Worm (Caenorhabditis elegans): Measurements from ENCODE around the gene F21A3.2.

Gene F21A3.2

ce11 chrV:15533864-15534263 lies at the start of gene F21A3.2:
Gene F21A3.2 (minus strand): TSS chrV:15533964.
- no peak for TF ChIP-seq ztf-11 (tag; optimal IDR thresholded peaks at IDR 0.05)
- no peak for TF ChIP-seq unc-62 (GFP tag; optimal IDR thresholded peaks at IDR 0.05)
- no peak for TF ChIP-seq snpc-4 (tag; optimal IDR thresholded peaks at IDR 0.05)
- TF ChIP-seq drap-1 (GFP tag; optimal IDR thresholded peaks at IDR 0.05): no peak
- no peak for TF ChIP-seq nhr-28 (tag; optimal IDR thresholded peaks at IDR 0.05)
- TF ChIP-seq ceh-43 (GFP tag; optimal IDR thresholded peaks at IDR 0.05): no peak
- TF ChIP-seq M03D4.4 (tag; optimal IDR thresholded peaks at IDR 0.05): no peak
- no peak for TF ChIP-seq elt-1 (tag; optimal IDR thresholded peaks at IDR 0.05; ENCODE audit: borderline replicate concordance, insufficient read depth)
- TF ChIP-seq bed-3 (GFP tag; optimal IDR thresholded peaks at IDR 0.05): no peak
- no peak for TF ChIP-seq mls-2 (tag; optimal IDR thresholded peaks at IDR 0.05)
- no peak for TF ChIP-seq nhr-237 (tag; optimal IDR thresholded peaks at IDR 0.05)
- TF ChIP-seq cnd-1 (tag; optimal IDR thresholded peaks at IDR 0.05): no peak
- no peak for TF ChIP-seq ceh-83 (GFP tag; optimal IDR thresholded peaks at IDR 0.05)
- TF ChIP-seq mep-1 (tag; optimal IDR thresholded peaks at IDR 0.05): no peak
- no peak for TF ChIP-seq nhr-2 (tag; optimal IDR thresholded peaks at IDR 0.05)
- TF ChIP-seq blmp-1 (tag; optimal IDR thresholded peaks at IDR 0.05): no peak
- no peak for TF ChIP-seq unc-120 (tag; optimal IDR thresholded peaks at IDR 0.05; ENCODE audit: poor library complexity, severe bottlenecking)
- TF ChIP-seq lin-13 (tag; optimal IDR thresholded peaks at IDR 0.05): no peak
- TF ChIP-seq lin-32 (GFP tag; optimal IDR thresholded peaks at IDR 0.05): no peak
- TF ChIP-seq ham-2 (GFP tag; optimal IDR thresholded peaks at IDR 0.05): no peak

- no peak for TF ChIP-seq elt-3 (tag; optimal IDR thresholded peaks at IDR 0.05)
- TF ChIP-seq hlh-1 (tag; optimal IDR thresholded peaks at IDR 0.05): no peak
- no peak for TF ChIP-seq lin-13 (tag; optimal IDR thresholded peaks at IDR 0.05)
- TF ChIP-seq lsy-2 (tag; optimal IDR thresholded peaks at IDR 0.05): peak; percentile 10
- TF ChIP-seq ces-1 (GFP tag; optimal IDR thresholded peaks at IDR 0.05): peak; percentile 43
- peak; percentile 21 for TF ChIP-seq unc-120 (tag; optimal IDR thresholded peaks at IDR 0.05; ENCODE audit: poor library complexity, severe bottlenecking)
- TF ChIP-seq pha-4 (tag; optimal IDR thresholded peaks at IDR 0.05): peak; percentile 26
Observed at ce11 chrV:15578386-15578785, 44.6 kb upstream of the F21A3.2 start, which contains the start of gene F28F8.9. Gene F28F8.9 (minus strand): TSS chrV:15578673.

ce11 chrV:15577395-15577896 lies 43.7 kb upstream of the F21A3.2 start, which contains the start of gene atx-3:
Gene atx-3 (minus strand): TSS chrV:15577445.
- TF ChIP-seq nhr-2 (tag; optimal IDR thresholded peaks at IDR 0.05) (no peak), snpc-4 (tag; optimal IDR thresholded peaks at IDR 0.05) (no peak), mep-1 (tag; optimal IDR thresholded peaks at IDR 0.05) (no peak), ceh-39 (tag; optimal IDR thresholded peaks at IDR 0.05) (no peak), cnd-1 (tag; optimal IDR thresholded peaks at IDR 0.05) (no peak), nhr-237 (tag; optimal IDR thresholded peaks at IDR 0.05) (no peak), tbx-8 (GFP tag; optimal IDR thresholded peaks at IDR 0.05) (no peak), mls-2 (tag; optimal IDR thresholded peaks at IDR 0.05) (no peak), mab-5 (tag; optimal IDR thresholded peaks at IDR 0.05) (no peak), unc-62 (GFP tag; optimal IDR thresholded peaks at IDR 0.05) (no peak), pha-4 (tag; optimal IDR thresholded peaks at IDR 0.05) (no peak), elt-1 (tag; optimal IDR thresholded peaks at IDR 0.05; ENCODE audit: borderline replicate concordance, insufficient read depth) (no peak), sem-2 (GFP tag; optimal IDR thresholded peaks at IDR 0.05) (no peak)

ce11 chrV:15575305-15575704 lies 41.5 kb upstream of the F21A3.2 start, which contains the start of gene mdt-28:
Gene mdt-28 (minus strand): TSS chrV:15575405.
- TF ChIP-seq mab-5 (tag; optimal IDR thresholded peaks at IDR 0.05) (no peak), nhr-2 (tag; optimal IDR thresholded peaks at IDR 0.05) (no peak), mep-1 (tag; optimal IDR thresholded peaks at IDR 0.05) (no peak), nhr-28 (tag; optimal IDR thresholded peaks at IDR 0.05) (no peak)

ce11 chrV:15572613-15573012 lies 38.8 kb upstream of the F21A3.2 start, which contains the start of gene fbxa-94:
Gene fbxa-94 (plus strand): TSS chrV:15572913.
- TF ChIP-seq ztf-11 (tag; optimal IDR thresholded peaks at IDR 0.05): no peak

ce11 chrV:15571006-15571526 lies 37.3 kb upstream of the F21A3.2 start, which contains the start of gene fbxa-95:
Gene fbxa-95 (plus strand): TSS chrV:15571476.
- TF ChIP-seq bed-3 (GFP tag; optimal IDR thresholded peaks at IDR 0.05): no peak
- TF ChIP-seq zip-8 (tag; optimal IDR thresholded peaks at IDR 0.05): no peak
- TF ChIP-seq unc-62 (GFP tag; optimal IDR thresholded peaks at IDR 0.05): no peak
- no peak for TF ChIP-seq pha-4 (tag; optimal IDR thresholded peaks at IDR 0.05)
- no peak for TF ChIP-seq mab-5 (tag; optimal IDR thresholded peaks at IDR 0.05)
- TF ChIP-seq M03D4.4 (tag; optimal IDR thresholded peaks at IDR 0.05): no peak
- no peak for TF ChIP-seq nhr-28 (tag; optimal IDR thresholded peaks at IDR 0.05)
- TF ChIP-seq nhr-76 (tag; optimal IDR thresholded peaks at IDR 0.05): no peak
- TF ChIP-seq ham-2 (GFP tag; optimal IDR thresholded peaks at IDR 0.05): no peak
- TF ChIP-seq ceh-83 (GFP tag; optimal IDR thresholded peaks at IDR 0.05): no peak
- no peak for TF ChIP-seq elt-1 (tag; optimal IDR thresholded peaks at IDR 0.05; ENCODE audit: borderline replicate concordance, insufficient read depth)
- TF ChIP-seq flh-1 (GFP tag; optimal IDR thresholded peaks at IDR 0.05): no peak
- TF ChIP-seq blmp-1 (tag; optimal IDR thresholded peaks at IDR 0.05): no peak
- no peak for TF ChIP-seq lin-32 (GFP tag; optimal IDR thresholded peaks at IDR 0.05)
- no peak for TF ChIP-seq ztf-11 (tag; optimal IDR thresholded peaks at IDR 0.05)
- TF ChIP-seq hlh-1 (tag; optimal IDR thresholded peaks at IDR 0.05): no peak
- TF ChIP-seq ceh-43 (GFP tag; optimal IDR thresholded peaks at IDR 0.05): no peak
- TF ChIP-seq drap-1 (GFP tag; optimal IDR thresholded peaks at IDR 0.05): no peak
- no peak for TF ChIP-seq sem-2 (GFP tag; optimal IDR thresholded peaks at IDR 0.05)
